Fruit fly (Drosophila melanogaster) whole organism, wandering third instar larva: Measurements from ENCODE around the gene Jhbp5.

ENCODE experiments used
- CrebA ChIP-seq: fragments of 200-800 bp; sonication (Bioruptor generic); optimal IDR thresholded peaks from 2 replicates; lab custom pipeline; 2016; ENCODE audit warnings: missing biosample characterization, mild to moderate bottlenecking, missing genetic modification characterization, borderline replicate concordance
- Dfd ChIP-seq: fragments of >200 bp; optimal IDR thresholded peaks from 2 replicates; lab custom pipeline; 2017; ENCODE audit warnings: missing biosample characterization, missing genetic modification characterization
- Dif ChIP-seq: fragments of 200-275, 200-300 bp; sonication (Bioruptor generic); optimal IDR thresholded peaks from 2 replicates; lab custom pipeline; 2018; ENCODE audit warnings: missing biosample characterization, missing genetic modification characterization; ENCODE audit not compliant: partially characterized antibody
- dl ChIP-seq, 2 experiments: fragments of 175-275, 200-275 bp in 1 of 2; fragments of 200-275 bp in 1 of 2; sonication (Bioruptor generic); optimal IDR thresholded peaks; lab custom pipeline; 2018; ENCODE audit warnings: mild to moderate bottlenecking in 2 of 2, missing biosample characterization in 2 of 2, missing genetic modification characterization in 2 of 2, moderate library complexity in 2 of 2; ENCODE audit not compliant: partially characterized antibody in 2 of 2, insufficient read depth in 1 of 2
- foxo ChIP-seq, 2 experiments: fragments of 200-800 bp; sonication (Bioruptor generic); optimal IDR thresholded peaks; 2 replicates in 1 of 2; 3 replicates in 1 of 2; lab custom pipeline; 2016 to 2017; ENCODE audit warnings: missing biosample characterization in 2 of 2, missing genetic modification characterization in 2 of 2
- h ChIP-seq: fragments of 200-800 bp; sonication (Bioruptor generic); optimal IDR thresholded peaks from 3 replicates; lab custom pipeline; 2016; ENCODE audit warnings: missing biosample characterization, mild to moderate bottlenecking, missing genetic modification characterization
- lola ChIP-seq: fragments of >200 bp; optimal IDR thresholded peaks from 2 replicates; lab custom pipeline; 2017; ENCODE audit warnings: missing biosample characterization, missing genetic modification characterization
- rgr ChIP-seq: fragments of 200-800 bp; sonication (Bioruptor generic); optimal IDR thresholded peaks from 3 replicates; lab custom pipeline; 2016; ENCODE audit warnings: missing biosample characterization, mild to moderate bottlenecking, missing genetic modification characterization
- sage ChIP-seq: fragments of 200-800 bp; sonication (Bioruptor generic); optimal IDR thresholded peaks from 2 replicates; lab custom pipeline; 2016; ENCODE audit warnings: missing biosample characterization, mild to moderate bottlenecking, missing genetic modification characterization

dm6 chr3R:16046030-16046429 lies at the start of gene Jhbp5:
- TF ChIP-seq h (GFP tag; lab: Kevin White, UChicago) (no peak), foxo (GFP tag; optimal IDR thresholded peaks at IDR 0.05; lab: Kevin White, UChicago) (no peak), sage (GFP tag; lab: Kevin White, UChicago) (no peak), Dfd (GFP tag; lab: Kevin White, UChicago) (no peak), lola (GFP tag; lab: Kevin White, UChicago) (no peak), Dif (GFP tag; lab: Kevin White, UChicago) (no peak), rgr (GFP tag; lab: Kevin White, UChicago) (no peak), CrebA (GFP tag; lab: Kevin White, UChicago) (no peak), dl (GFP tag; optimal IDR thresholded peaks at IDR 0.05; lab: Kevin White, UChicago; ENCODE audit: insufficient read depth in 1 of 2, partially characterized antibody in 2 of 2) (no peak)
